Fruit fly (Drosophila melanogaster): ENCODE measurements around the gene CG5641.

dm6 chr3R:12383036-12383435 is 46.0 kb downstream of the CG5641 start, which contains the start of gene GstD11:
- no peak for TF ChIP-seq CTCF (optimal IDR thresholded peaks at IDR 0.05)
- no peak for TF ChIP-seq CG8478 (optimal IDR thresholded peaks at IDR 0.05)

Measured in S2 (cell line).